Worm (Caenorhabditis elegans): ENCODE measurements around the gene C17A2.4.
"Not testable (repeated sequence)": the region's sequence is repeated elsewhere in the genome, so short reads cannot be mapped to it uniquely, and the experiment has no call there.

ce11 chrII:3816251-3816849 is 23.3 kb upstream of the C17A2.4 start, which contains the start of gene fbxa-24:
- TF ChIP-seq elt-2, ceh-82, lin-39, zag-1, ztf-4, unc-39, ceh-16, jun-1, egl-27 (tag; optimal IDR thresholded peaks at IDR 0.05): not testable (repeated sequence)

All from whole organism, L3 larva.